Worm (Caenorhabditis elegans) whole organism, midembryonic: ENCODE data around the gene C04F6.9.

Experiments
- T22C8.4 ChIP-seq: fragments of 200-800 bp; sonication (Bioruptor generic); IDR thresholded peaks from 2 replicates; pipeline ENCODE4 v1.3.6; 2022; ENCODE audit warnings: missing genetic modification characterization, missing compliant biosample characterization
- cog-1 ChIP-seq: sonication (generic microtip); optimal IDR thresholded peaks from 2 replicates; lab custom pipeline; 2016; ENCODE audit warnings: missing genetic modification characterization, missing compliant biosample characterization
- flt-1 ChIP-seq: fragments of 200-800 bp; sonication (Bioruptor generic); IDR thresholded peaks from 2 replicates; pipeline ENCODE4 v1.3.6; 2022; ENCODE audit warnings: missing genetic modification characterization, missing compliant biosample characterization
- klf-2 ChIP-seq: fragments of 200-800 bp; sonication (Bioruptor generic); conservative IDR thresholded peaks from 2 replicates; pipeline ENCODE4 v1.3.6; 2022; ENCODE audit warnings: missing genetic modification reagents, missing genetic modification characterization, missing compliant biosample characterization
- med-1 ChIP-seq: sonication (generic microtip); optimal IDR thresholded peaks from 2 replicates; lab custom pipeline; 2017; ENCODE audit warnings: missing genetic modification characterization, mild to moderate bottlenecking, missing compliant biosample characterization, antibody characterized with exemption, missing genetic modification reagents; ENCODE audit not compliant: insufficient read depth
- ref-1 ChIP-seq: fragments of 200-800 bp; sonication (Bioruptor generic); conservative IDR thresholded peaks from 2 replicates; pipeline ENCODE4 v1.3.6; 2022; ENCODE audit warnings: missing genetic modification reagents, missing genetic modification characterization, missing compliant biosample characterization
- tab-1 ChIP-seq: fragments of 200-800 bp; sonication (Bioruptor generic); IDR thresholded peaks from 2 replicates; pipeline ENCODE4 v1.3.6; 2022; ENCODE audit warnings: missing genetic modification characterization, missing compliant biosample characterization
- ztf-23 ChIP-seq: fragments of 200-800 bp; sonication (Bioruptor generic); IDR thresholded peaks from 2 replicates; pipeline ENCODE4 v1.3.6; 2022; ENCODE audit warnings: missing genetic modification reagents, missing genetic modification characterization, missing compliant biosample characterization
- ztf-29 ChIP-seq: fragments of 200-800 bp; sonication (Bioruptor generic); IDR thresholded peaks from 2 replicates; pipeline ENCODE4 v1.3.6; 2022; ENCODE audit warnings: missing genetic modification reagents, missing genetic modification characterization, missing compliant biosample characterization

- TF ChIP-seq tab-1 (no peak), T22C8.4 (GFP tag; lab: Robert Waterston, UW) (no peak), med-1 (GFP tag; lab: Kevin White, UChicago) (no peak), ztf-29 (GFP tag; lab: Robert Waterston, UW) (no peak), ztf-23 (no peak), klf-2 (GFP tag; lab: Robert Waterston, UW) (no peak), cog-1 (tag; lab: Kevin White, UChicago) (no peak), ref-1 (GFP tag; lab: Robert Waterston, UW) (no peak), flt-1 (no peak)
These were observed 12.9 kb downstream of the C04F6.9 start, which contains the start of gene dhs-27 for ce11 chrX:3414660-3415144.
